Worm (Caenorhabditis elegans) whole organism, L1 larva: ENCODE measurements around the gene F54B11.5.
A peak's percentile ranks its signal among the peaks of the same experiment; 100 is the strongest.

Experiments used
- C16A3.4 ChIP-seq: fragments of 150-350 bp; optimal IDR thresholded peaks from 2 replicates; lab custom pipeline; 2014; ENCODE audit warnings: missing biosample characterization, missing genetic modification characterization
- C34B4.2 ChIP-seq: sonication (generic microtip); optimal IDR thresholded peaks from 2 replicates; lab custom pipeline; 2017; ENCODE audit warnings: mild to moderate bottlenecking, missing genetic modification characterization, missing compliant biosample characterization
- aha-1 ChIP-seq: fragments of 150-350 bp; optimal IDR thresholded peaks from 2 replicates; lab custom pipeline; 2014; ENCODE audit warnings: missing biosample characterization, missing genetic modification characterization
- alr-1 ChIP-seq: fragments of 200-800 bp; sonication (Bioruptor generic); optimal IDR thresholded peaks from 2 replicates; lab custom pipeline; 2018; ENCODE audit warnings: borderline replicate concordance, mild to moderate bottlenecking, missing genetic modification characterization, missing compliant biosample characterization
- aly-2 ChIP-seq: fragments of 150-350 bp; optimal IDR thresholded peaks from 2 replicates; lab custom pipeline; 2014; ENCODE audit warnings: missing biosample characterization, missing genetic modification characterization
- ceh-63 ChIP-seq: fragments of 200-800 bp; sonication (Bioruptor generic); optimal IDR thresholded peaks from 2 replicates; lab custom pipeline; 2018; ENCODE audit warnings: mild to moderate bottlenecking, missing genetic modification characterization, missing compliant biosample characterization
- ceh-8 ChIP-seq: fragments of 200-800 bp; sonication (Bioruptor generic); optimal IDR thresholded peaks from 2 replicates; lab custom pipeline; 2018; ENCODE audit warnings: mild to moderate bottlenecking, missing genetic modification characterization, moderate library complexity, missing compliant biosample characterization
- ceh-88 ChIP-seq: fragments of 200-800 bp; sonication (Bioruptor generic); IDR thresholded peaks from 2 replicates; pipeline ENCODE4 v1.3.6; 2022; ENCODE audit warnings: missing genetic modification characterization, missing compliant biosample characterization
- ceh-90 ChIP-seq: sonication (generic microtip); optimal IDR thresholded peaks from 2 replicates; lab custom pipeline; 2016; ENCODE audit warnings: missing genetic modification characterization, missing compliant biosample characterization
- dpl-1 ChIP-seq, 3 experiments: fragments of 150-350 bp in 2 of 3; sonication (generic microtip) in 1 of 3; optimal IDR thresholded peaks; 2 replicates each; lab custom pipeline; 2014 to 2017; ENCODE audit warnings: missing biosample characterization in 3 of 3, missing genetic modification characterization in 3 of 3, missing genetic modification reagents in 3 of 3
- dsc-1 ChIP-seq: sonication (generic microtip); optimal IDR thresholded peaks from 2 replicates; lab custom pipeline; 2016; ENCODE audit warnings: mild to moderate bottlenecking, missing genetic modification characterization, missing compliant biosample characterization
- efl-1 ChIP-seq, 4 experiments: fragments of 150-350 bp; optimal IDR thresholded peaks in 3 of 4; peaks in 1 of 4; 1 replicate in 1 of 4; 2 replicates in 3 of 4; lab custom pipeline; 2014; ENCODE audit warnings: missing biosample characterization in 2 of 4, missing genetic modification characterization in 2 of 4, missing genetic modification reagents in 2 of 4
- efl-3 ChIP-seq: fragments of 200-800 bp; sonication (Bioruptor generic); optimal IDR thresholded peaks from 2 replicates; lab custom pipeline; 2018; ENCODE audit warnings: mild to moderate bottlenecking, missing genetic modification characterization, missing compliant biosample characterization
- egl-13 ChIP-seq: sonication (generic microtip); optimal IDR thresholded peaks from 2 replicates; lab custom pipeline; 2016; ENCODE audit warnings: missing genotype, missing genetic modification reagents, missing genetic modification characterization, missing compliant biosample characterization
- egl-27 ChIP-seq, 2 experiments: fragments of 150-350 bp in 1 of 2; sonication (generic microtip); optimal IDR thresholded peaks; 3 replicates each; lab custom pipeline; 2017 to 2018; ENCODE audit warnings: missing biosample characterization in 2 of 2, missing genetic modification characterization in 2 of 2, missing genetic modification reagents in 2 of 2
- elt-3 ChIP-seq, 6 experiments: fragments of 150-350 bp in 1 of 6; sonication (generic microtip); optimal IDR thresholded peaks; 2 replicates each; lab custom pipeline; 2017 to 2018; ENCODE audit warnings: missing biosample characterization in 6 of 6, missing genetic modification characterization in 6 of 6, inconsistent platforms in 1 of 6
- fkh-10 ChIP-seq: sonication (generic microtip); optimal IDR thresholded peaks from 2 replicates; lab custom pipeline; 2017; ENCODE audit warnings: missing biosample characterization, missing genetic modification reagents, missing genetic modification characterization
- fkh-8 ChIP-seq: sonication (generic microtip); optimal IDR thresholded peaks from 2 replicates; lab custom pipeline; 2016; ENCODE audit warnings: mild to moderate bottlenecking, missing genetic modification characterization, missing compliant biosample characterization
- grh-1 ChIP-seq: fragments of 200-800 bp; sonication (Bioruptor generic); IDR thresholded peaks from 2 replicates; pipeline ENCODE4 v1.3.6; 2022; ENCODE audit warnings: missing genetic modification reagents, missing genetic modification characterization, missing compliant biosample characterization
- isw-1 ChIP-seq: fragments of 200-800 bp; sonication (Bioruptor generic); IDR thresholded peaks from 2 replicates; pipeline ENCODE4 v1.3.6; 2022; ENCODE audit warnings: missing genetic modification characterization, missing compliant biosample characterization
- lin-13 ChIP-seq: fragments of 150-350 bp; optimal IDR thresholded peaks from 2 replicates; lab custom pipeline; 2014; ENCODE audit warnings: missing biosample characterization, missing genetic modification reagents, missing genetic modification characterization
- lin-14 ChIP-seq: fragments of 200-800 bp; sonication (Bioruptor generic); optimal IDR thresholded peaks from 2 replicates; lab custom pipeline; 2018; ENCODE audit warnings: mild to moderate bottlenecking, missing genetic modification characterization, moderate library complexity, missing compliant biosample characterization
- lin-39 ChIP-seq: fragments of 150-350 bp; optimal IDR thresholded peaks from 2 replicates; lab custom pipeline; 2014; ENCODE audit warnings: missing biosample characterization, missing genetic modification reagents, missing genetic modification characterization
- lsy-2 ChIP-seq, 2 experiments: fragments of 150-350 bp; optimal IDR thresholded peaks; 2 replicates each; lab custom pipeline; 2014; ENCODE audit warnings: missing biosample characterization in 2 of 2, missing genetic modification characterization in 2 of 2
- mdl-1 ChIP-seq, 2 experiments: fragments of 150-350 bp; optimal IDR thresholded peaks; 2 replicates each; lab custom pipeline; 2014 to 2017; ENCODE audit warnings: missing biosample characterization in 2 of 2, missing genetic modification characterization in 2 of 2, inconsistent platforms in 1 of 2
- mef-2 ChIP-seq: fragments of 150-350 bp; optimal IDR thresholded peaks from 2 replicates; lab custom pipeline; 2014; ENCODE audit warnings: missing biosample characterization, missing genetic modification characterization
- nhr-11 ChIP-seq: fragments of 150-350 bp; optimal IDR thresholded peaks from 2 replicates; lab custom pipeline; 2014; ENCODE audit warnings: missing biosample characterization, missing genetic modification characterization
- nhr-19 ChIP-seq: fragments of 200-800 bp; sonication (Bioruptor generic); conservative IDR thresholded peaks from 2 replicates; pipeline ENCODE4 v1.3.6; 2022; ENCODE audit warnings: missing genetic modification characterization, missing compliant biosample characterization
- nhr-20 ChIP-seq: sonication (generic microtip); optimal IDR thresholded peaks from 2 replicates; lab custom pipeline; 2016; ENCODE audit warnings: mild to moderate bottlenecking, missing genetic modification characterization, missing compliant biosample characterization
- nhr-71 ChIP-seq: sonication (generic microtip); optimal IDR thresholded peaks from 2 replicates; lab custom pipeline; 2016; ENCODE audit warnings: mild to moderate bottlenecking, missing genetic modification characterization, moderate library complexity, missing compliant biosample characterization
- nhr-76 ChIP-seq: sonication (generic microtip); optimal IDR thresholded peaks from 2 replicates; lab custom pipeline; 2017; ENCODE audit warnings: missing biosample characterization, missing genetic modification characterization
- nhr-77 ChIP-seq: fragments of 150-350 bp; optimal IDR thresholded peaks from 2 replicates; lab custom pipeline; 2014; ENCODE audit warnings: missing biosample characterization, missing genetic modification characterization
- pag-3 ChIP-seq: sonication (generic microtip); optimal IDR thresholded peaks from 2 replicates; lab custom pipeline; 2017; ENCODE audit warnings: missing genetic modification characterization, mild to moderate bottlenecking, missing compliant biosample characterization, antibody characterized with exemption, borderline replicate concordance; ENCODE audit not compliant: insufficient read depth
- pax-3 ChIP-seq: fragments of 200-800 bp; sonication (Bioruptor generic); optimal IDR thresholded peaks from 2 replicates; lab custom pipeline; 2018; ENCODE audit warnings: mild to moderate bottlenecking, missing genetic modification characterization, moderate library complexity, missing compliant biosample characterization
- pqm-1 ChIP-seq: sonication (generic microtip); optimal IDR thresholded peaks from 3 replicates; lab custom pipeline; 2017; ENCODE audit warnings: missing biosample characterization, missing genetic modification characterization
- snpc-4 ChIP-seq: fragments of 150-350 bp; optimal IDR thresholded peaks from 2 replicates; lab custom pipeline; 2014; ENCODE audit warnings: missing biosample characterization, missing genetic modification characterization
- snu-23 ChIP-seq: sonication (generic microtip); optimal IDR thresholded peaks from 2 replicates; lab custom pipeline; 2016; ENCODE audit warnings: missing genetic modification characterization, missing compliant biosample characterization
- sox-4 ChIP-seq: sonication (generic microtip); optimal IDR thresholded peaks from 2 replicates; lab custom pipeline; 2016; ENCODE audit warnings: missing genetic modification characterization, missing compliant biosample characterization
- sup-37 ChIP-seq: fragments of 200-800 bp; sonication (Bioruptor generic); optimal IDR thresholded peaks from 2 replicates; lab custom pipeline; 2018; ENCODE audit warnings: mild to moderate bottlenecking, missing genetic modification characterization, missing compliant biosample characterization
- swsn-7 ChIP-seq: sonication (generic microtip); optimal IDR thresholded peaks from 2 replicates; lab custom pipeline; 2016; ENCODE audit warnings: missing genetic modification characterization, missing compliant biosample characterization
- tbx-2 ChIP-seq: sonication (generic microtip); optimal IDR thresholded peaks from 2 replicates; lab custom pipeline; 2016; ENCODE audit warnings: missing genetic modification characterization, missing compliant biosample characterization
- tlp-1 ChIP-seq: fragments of 150-350 bp; optimal IDR thresholded peaks from 2 replicates; lab custom pipeline; 2014; ENCODE audit warnings: missing biosample characterization, missing genetic modification characterization
- unc-62 ChIP-seq: fragments of 150-350 bp; optimal IDR thresholded peaks from 2 replicates; lab custom pipeline; 2014; ENCODE audit warnings: missing biosample characterization, missing genetic modification reagents, missing genetic modification characterization
- unc-86 ChIP-seq: sonication (generic microtip); optimal IDR thresholded peaks from 2 replicates; lab custom pipeline; 2016; ENCODE audit warnings: missing genetic modification characterization, missing compliant biosample characterization
- vab-15 ChIP-seq: sonication (generic microtip); optimal IDR thresholded peaks from 2 replicates; lab custom pipeline; 2017; ENCODE audit warnings: missing genotype, mild to moderate bottlenecking, missing genetic modification characterization, missing compliant biosample characterization
- xbp-1 ChIP-seq: sonication (generic microtip); optimal IDR thresholded peaks from 2 replicates; lab custom pipeline; 2016; ENCODE audit warnings: missing genetic modification characterization, missing compliant biosample characterization
- zag-1 ChIP-seq: fragments of 150-350 bp; optimal IDR thresholded peaks from 2 replicates; lab custom pipeline; 2014; ENCODE audit warnings: missing biosample characterization, missing genetic modification characterization
- ztf-4 ChIP-seq: fragments of 150-350 bp; optimal IDR thresholded peaks from 2 replicates; lab custom pipeline; 2014; ENCODE audit warnings: missing biosample characterization, missing genetic modification characterization

F54B11.5 gene

ce11 chrX:13555098-13555497 lies 40.8 kb downstream of the F54B11.5 start (continued):
- TF ChIP-seq egl-13 (tag; lab: Kevin White, UChicago) = no peak
- TF ChIP-seq dsc-1 (tag; lab: Kevin White, UChicago) = no peak
- TF ChIP-seq pag-3 (tag; lab: Kevin White, UChicago) = no peak
- no peak for TF ChIP-seq efl-3
- TF ChIP-seq mdl-1 (tag; optimal IDR thresholded peaks at IDR 0.05; lab: Kevin White, UChicago) = no peak
- TF ChIP-seq isw-1 (GFP tag; lab: Robert Waterston, UW) = no peak
- no peak for TF ChIP-seq xbp-1 (tag; lab: Kevin White, UChicago)
- peak; percentile 33 for TF ChIP-seq mef-2 (tag; lab: Kevin White, UChicago)
- TF ChIP-seq vab-15 (tag; lab: Kevin White, UChicago) = no peak
- peak; percentile 51 for TF ChIP-seq nhr-19
- no peak for TF ChIP-seq C16A3.4 (tag; lab: Kevin White, UChicago)
- TF ChIP-seq fkh-8 (tag; lab: Kevin White, UChicago) = no peak
- no peak for TF ChIP-seq lin-39 (tag; lab: Kevin White, UChicago)
- TF ChIP-seq nhr-71 = peak; percentile 86

DNA sequence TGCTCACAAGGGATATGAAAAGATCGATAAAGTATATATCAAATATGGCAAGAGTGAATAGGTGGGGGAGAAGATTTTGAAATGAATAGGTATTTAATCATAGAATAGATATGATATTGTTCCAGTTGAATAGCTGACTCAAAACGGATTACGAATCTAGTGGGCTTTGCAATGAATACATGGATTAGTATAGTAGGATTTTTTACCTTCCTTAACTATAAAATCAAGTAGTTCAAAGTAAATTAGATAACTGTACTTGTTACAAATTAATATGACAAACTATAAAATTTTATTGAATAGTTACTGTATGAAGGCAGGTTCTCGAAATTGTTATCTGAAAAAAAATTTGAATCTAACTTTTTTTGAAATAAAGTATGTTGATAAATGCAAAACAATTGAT lies 45.0 kb downstream of the F54B11.5 start, which contains the start of gene odr-1:
odr-1 (minus strand) TSS at position 101 of the 400 bp plus-strand sequence.
- TF ChIP-seq efl-1 (optimal IDR thresholded peaks at IDR 0.05; lab: Kevin White, UChicago) (no peak), efl-1 (GFP tag; optimal IDR thresholded peaks at IDR 0.05 in 1 of 2; lab: Kevin White, UChicago) (peak in 1 of 2 experiments; percentile 56), tbx-2 (tag; lab: Kevin White, UChicago) (no peak)

DNA sequence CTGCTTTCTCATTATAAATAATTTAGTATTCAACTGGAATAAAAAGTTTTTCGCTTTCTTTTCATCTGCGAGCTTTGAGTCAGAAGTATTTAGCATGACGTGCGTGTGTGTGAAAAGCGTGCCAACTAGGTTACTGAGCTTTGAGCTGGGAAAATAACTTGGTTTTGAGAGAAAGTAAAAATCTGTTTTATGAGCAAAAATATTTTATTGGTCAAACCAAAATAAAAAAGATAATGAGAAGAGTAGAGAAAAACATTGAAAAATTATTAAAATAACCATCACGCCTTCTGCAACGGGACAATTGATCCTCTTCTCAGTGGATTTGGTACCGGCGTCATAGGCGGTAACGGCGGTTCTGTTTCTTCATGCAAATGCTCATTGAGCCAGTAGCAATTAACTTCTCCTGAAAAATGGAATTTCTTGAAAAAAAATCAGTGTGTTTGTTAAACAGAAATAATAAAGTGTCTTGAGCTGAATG lies 51.3 kb downstream of the F54B11.5 start:
- TF ChIP-seq snu-23 (GFP tag; lab: Kevin White, UChicago) (no peak), lin-14 (GFP tag; lab: Kevin White, UChicago) (peak; percentile 39), ceh-8 (GFP tag; lab: Kevin White, UChicago) (no peak), unc-86 (peak; percentile 33), swsn-7 (no peak), aly-2 (no peak), nhr-77 (tag; lab: Kevin White, UChicago) (no peak), pqm-1 (tag; lab: Kevin White, UChicago) (no peak), nhr-11 (no peak), alr-1 (tag; lab: Kevin White, UChicago) (no peak), unc-62 (GFP tag; lab: Kevin White, UChicago) (no peak), dpl-1 (GFP tag; optimal IDR thresholded peaks at IDR 0.05; lab: Kevin White, UChicago) (no peak), zag-1 (no peak), lsy-2 (tag; optimal IDR thresholded peaks at IDR 0.05; lab: Kevin White, UChicago) (peak in 1 of 2 experiments; percentile 50), C16A3.4 (tag; lab: Kevin White, UChicago) (peak; percentile 33), lin-13 (GFP tag; lab: Kevin White, UChicago) (no peak), tlp-1 (no peak), ceh-90 (tag; lab: Kevin White, UChicago) (no peak), aha-1 (tag; lab: Kevin White, UChicago) (no peak), ztf-4 (tag; lab: Kevin White, UChicago) (no peak), pax-3 (tag; lab: Kevin White, UChicago) (no peak), ceh-88 (GFP tag; lab: Robert Waterston, UW) (no peak), grh-1 (GFP tag; lab: Robert Waterston, UW) (no peak), ceh-63 (no peak), snpc-4 (tag; lab: Kevin White, UChicago) (no peak), efl-3 (no peak), fkh-10 (GFP tag; lab: Kevin White, UChicago) (no peak), nhr-76 (tag; lab: Kevin White, UChicago) (no peak), sox-4 (tag; lab: Kevin White, UChicago) (no peak), xbp-1 (tag; lab: Kevin White, UChicago) (no peak), vab-15 (tag; lab: Kevin White, UChicago) (no peak), sup-37 (GFP tag; lab: Kevin White, UChicago) (no peak), C34B4.2 (tag; lab: Kevin White, UChicago) (no peak), nhr-20 (tag; lab: Kevin White, UChicago) (peak; percentile 23), isw-1 (GFP tag; lab: Robert Waterston, UW) (no peak), elt-3 (tag; optimal IDR thresholded peaks at IDR 0.05; lab: Kevin White, UChicago) (peak in 1 of 6 experiments; percentile 60), egl-27 (tag; optimal IDR thresholded peaks at IDR 0.05; lab: Kevin White, UChicago) (no peak)
